Worm (Caenorhabditis elegans) whole organism, early embryonic: ENCODE results near the gene C54D10.3.

Experiments
- aly-1 ChIP-seq: sonication (generic microtip); optimal IDR thresholded peaks from 2 replicates; lab custom pipeline; 2016; ENCODE audit warnings: missing genetic modification characterization, missing compliant biosample characterization
- ama-1 ChIP-seq: fragments of 150-350 bp; optimal IDR thresholded peaks from 2 replicates; lab custom pipeline; 2014
- ceh-13 ChIP-seq: fragments of 200-800 bp; sonication (Bioruptor generic); optimal IDR thresholded peaks from 2 replicates; lab custom pipeline; 2018; ENCODE audit warnings: mild to moderate bottlenecking, missing genetic modification characterization, missing compliant biosample characterization
- flt-1 ChIP-seq: fragments of 200-800 bp; sonication (Bioruptor generic); IDR thresholded peaks from 2 replicates; pipeline ENCODE4 v1.3.6; 2022; ENCODE audit warnings: missing genetic modification characterization, missing compliant biosample characterization
- pes-1 ChIP-seq: fragments of 200-800 bp; sonication (Bioruptor generic); IDR thresholded peaks from 2 replicates; pipeline ENCODE4 v1.3.6; 2022; ENCODE audit warnings: missing genetic modification reagents, missing genetic modification characterization, missing compliant biosample characterization
- scrt-1 ChIP-seq: fragments of 200-800 bp; sonication (Bioruptor generic); IDR thresholded peaks from 2 replicates; pipeline ENCODE4 v1.3.6; 2022; ENCODE audit warnings: missing genetic modification characterization, missing compliant biosample characterization

DNA sequence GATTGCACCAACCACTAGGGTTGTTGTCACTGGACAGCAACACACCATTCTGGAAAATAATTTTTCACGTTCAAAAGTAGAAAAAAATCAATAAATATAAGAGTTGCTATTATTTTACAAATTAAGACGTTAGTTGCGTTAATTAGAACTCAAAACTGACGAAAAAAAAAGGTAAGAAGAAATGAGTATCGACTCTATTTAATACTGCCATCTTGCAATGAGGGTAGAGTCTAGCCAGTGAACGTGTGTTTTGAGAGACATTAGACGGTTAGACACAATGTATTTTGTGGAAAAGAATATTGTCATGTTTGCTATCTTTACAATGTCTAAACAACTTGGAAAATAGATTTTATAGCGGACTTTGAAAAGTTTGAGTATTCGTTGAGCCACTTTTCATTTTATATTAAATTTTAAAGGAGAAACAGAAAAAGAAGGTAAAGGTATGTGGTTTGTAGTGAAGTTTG, 4.7 kb upstream of the C54D10.3 start, which contains the start of gene cdr-6:
- TF ChIP-seq ceh-13 (no peak), flt-1 (no peak), ama-1 (lab: Kevin White, UChicago) (no peak), aly-1 (no peak), scrt-1 (no peak), pes-1 (no peak)
